Worm (Caenorhabditis elegans) whole organism, L4 larva: ENCODE measurements around the gene K02E10.7.

Experiments used
- ceh-82 ChIP-seq: sonication (generic microtip); optimal IDR thresholded peaks from 2 replicates; lab custom pipeline; 2017; ENCODE audit warnings: missing biosample characterization, missing genetic modification characterization
- lin-1 ChIP-seq: fragments of 200-800 bp; sonication (Bioruptor generic); IDR thresholded peaks from 2 replicates; pipeline ENCODE4 v1.3.6; 2022; ENCODE audit warnings: missing genetic modification reagents, missing genetic modification characterization, missing compliant biosample characterization
- lin-13 ChIP-seq: fragments of 150-350 bp; optimal IDR thresholded peaks from 2 replicates; lab custom pipeline; 2014; ENCODE audit warnings: missing biosample characterization, missing genetic modification reagents, missing genetic modification characterization
- nhr-10 ChIP-seq: fragments of 150-350 bp; optimal IDR thresholded peaks from 2 replicates; lab custom pipeline; 2014; ENCODE audit warnings: missing biosample characterization, missing genetic modification characterization
- skn-1 ChIP-seq: fragments of 150-350 bp; optimal IDR thresholded peaks from 2 replicates; lab custom pipeline; 2014; ENCODE audit warnings: missing biosample characterization, missing genetic modification characterization
- tra-1 ChIP-seq: fragments of 200-800 bp; sonication (Bioruptor generic); IDR thresholded peaks from 2 replicates; pipeline ENCODE4 v1.3.6; 2022; ENCODE audit warnings: missing genetic modification reagents, missing genetic modification characterization, missing compliant biosample characterization
- vab-7 ChIP-seq: fragments of 200-800 bp; sonication (Bioruptor generic); IDR thresholded peaks from 2 replicates; pipeline ENCODE4 v1.3.6; 2022; ENCODE audit warnings: missing genetic modification reagents, missing genetic modification characterization, missing compliant biosample characterization
- zip-11 ChIP-seq: fragments of 200-800 bp; sonication (Bioruptor generic); IDR thresholded peaks from 2 replicates; pipeline ENCODE4 v1.3.6; 2022; ENCODE audit warnings: missing genetic modification characterization, missing compliant biosample characterization

DNA sequence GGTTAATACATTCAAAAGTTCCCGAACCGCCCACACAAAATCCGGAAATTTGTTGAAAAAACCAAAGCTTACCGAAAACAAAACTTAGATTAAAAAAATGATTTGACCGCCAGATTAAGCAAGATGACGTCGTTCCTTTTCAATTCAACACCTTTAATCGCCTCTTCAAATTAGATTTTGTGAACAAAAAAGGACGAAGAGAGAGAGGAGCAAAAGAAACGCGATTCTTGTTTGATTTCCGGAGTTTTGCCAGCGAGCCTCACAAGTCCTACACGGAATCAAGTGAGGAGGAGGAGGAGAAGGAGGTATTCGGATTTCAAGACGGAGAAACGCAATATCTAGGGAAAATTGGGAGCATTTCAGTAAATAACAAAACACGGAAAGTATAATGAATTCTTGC, 50.9 kb downstream of the K02E10.7 start:
- TF ChIP-seq nhr-10 (tag; lab: Kevin White, UChicago) (no peak), zip-11 (GFP tag; lab: Robert Waterston, UW) (no peak), vab-7 (GFP tag; lab: Robert Waterston, UW) (no peak), tra-1 (GFP tag; lab: Robert Waterston, UW) (no peak), lin-13 (no peak), skn-1 (no peak), ceh-82 (tag; lab: Kevin White, UChicago) (no peak), lin-1 (no peak)
